Fruit fly (Drosophila melanogaster) S2 (cell line): ENCODE measurements around the gene robo2.

Experiments
- CG8478 ChIP-seq: fragments of >200 bp; optimal IDR thresholded peaks from 2 replicates; lab custom pipeline; 2018
- CTCF ChIP-seq, 2 experiments: fragments of >200 bp; optimal IDR thresholded peaks; 2 replicates each; lab custom pipeline; 2018

The robo2 gene

DNA sequence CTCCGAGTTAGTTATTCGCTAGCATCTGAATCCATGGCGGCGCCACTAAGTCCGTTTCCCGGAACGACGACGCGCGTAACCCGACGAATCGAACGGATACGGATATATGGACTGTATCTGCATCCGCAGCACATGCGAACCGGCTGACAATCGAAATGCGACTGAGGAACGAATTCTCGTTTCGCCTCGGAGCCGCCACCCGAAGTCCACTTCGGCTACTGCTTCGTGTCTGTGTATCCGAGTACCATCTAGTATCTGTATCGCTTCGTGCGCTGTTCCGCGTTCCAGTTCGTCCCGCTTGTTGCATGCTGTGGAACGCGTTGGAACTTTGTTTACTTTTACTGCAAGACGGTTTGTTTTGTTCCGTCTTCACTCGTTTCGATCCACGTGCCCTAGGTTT lies at the start of gene robo2:
robo2 (minus strand) TSS at position 167 of the 400 bp plus-strand sequence.
- TF ChIP-seq CTCF (optimal IDR thresholded peaks at IDR 0.05; lab: Kevin White, UChicago) (peak in 1 of 2 experiments; percentile 53), CG8478 (lab: Kevin White, UChicago) (no peak)

DNA sequence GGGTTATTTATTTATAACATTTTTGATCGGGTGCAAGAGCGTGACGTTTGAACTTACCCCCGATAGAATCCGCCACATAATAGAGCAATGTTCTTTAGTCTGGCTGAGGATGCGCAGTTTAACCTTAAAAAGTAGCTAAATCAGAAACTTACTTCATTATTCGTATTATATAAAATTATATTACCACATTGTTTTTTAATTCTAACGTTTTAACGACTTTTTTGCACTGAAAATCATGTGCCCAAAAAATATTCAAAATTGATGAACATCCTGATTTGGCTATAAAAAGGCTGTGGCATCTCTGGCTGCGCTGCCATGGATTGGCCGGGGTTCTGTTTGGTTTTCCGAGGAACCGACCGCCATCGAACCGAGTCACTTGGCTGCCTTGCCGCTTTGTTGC lies 49.8 kb upstream of the robo2 start:
- TF ChIP-seq CG8478 (lab: Kevin White, UChicago) (no peak), CTCF (optimal IDR thresholded peaks at IDR 0.05; lab: Kevin White, UChicago) (no peak)

DNA sequence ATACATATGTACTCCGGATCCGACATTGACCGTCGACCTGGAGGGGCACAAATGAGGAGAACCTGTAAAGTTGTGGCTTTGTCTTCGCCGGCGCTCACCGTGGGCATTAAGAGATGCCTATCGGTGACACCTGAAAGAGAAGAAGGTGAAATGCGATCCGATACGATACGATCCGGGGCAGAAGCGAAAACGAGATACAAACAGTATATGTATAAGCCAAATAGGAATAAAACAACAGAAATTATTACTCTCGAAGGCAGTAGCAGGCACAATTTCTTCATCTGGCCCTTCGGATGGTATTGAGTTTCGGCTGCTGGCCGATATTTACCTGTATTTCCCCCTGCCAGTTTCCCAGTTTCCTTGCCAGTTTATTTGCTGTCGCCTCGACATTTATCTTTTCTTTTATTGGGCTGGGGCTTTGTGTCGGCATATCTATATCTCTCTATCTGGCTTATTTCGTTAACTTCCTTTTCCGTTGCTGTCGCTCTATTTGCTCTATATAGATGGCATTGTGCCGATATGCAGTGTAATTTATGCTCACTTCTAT lies 43.2 kb upstream of the robo2 start:
- TF ChIP-seq CG8478 (lab: Kevin White, UChicago): no peak
- no peak for TF ChIP-seq CTCF (optimal IDR thresholded peaks at IDR 0.05; lab: Kevin White, UChicago)

DNA sequence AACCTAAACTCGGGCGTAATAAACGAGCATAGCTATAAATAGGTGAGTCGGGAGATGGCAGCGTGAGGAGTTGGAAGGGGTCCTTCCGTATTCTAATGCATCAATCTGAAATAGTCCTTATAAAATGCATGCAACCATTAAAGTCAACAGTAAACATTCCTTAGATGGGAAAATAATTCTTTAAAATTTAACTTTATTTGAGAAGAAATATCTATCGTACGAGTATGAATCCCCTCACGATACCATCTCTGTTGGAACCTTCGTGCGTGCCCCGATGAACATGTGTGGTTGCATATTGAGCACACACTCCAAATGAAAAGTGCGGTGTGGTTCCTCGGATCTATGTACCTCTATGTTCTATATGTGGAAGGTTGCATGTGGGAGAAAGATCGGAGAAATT lies 41.9 kb upstream of the robo2 start:
- no peak for TF ChIP-seq CG8478 (lab: Kevin White, UChicago)
- no peak for TF ChIP-seq CTCF (optimal IDR thresholded peaks at IDR 0.05; lab: Kevin White, UChicago)

DNA sequence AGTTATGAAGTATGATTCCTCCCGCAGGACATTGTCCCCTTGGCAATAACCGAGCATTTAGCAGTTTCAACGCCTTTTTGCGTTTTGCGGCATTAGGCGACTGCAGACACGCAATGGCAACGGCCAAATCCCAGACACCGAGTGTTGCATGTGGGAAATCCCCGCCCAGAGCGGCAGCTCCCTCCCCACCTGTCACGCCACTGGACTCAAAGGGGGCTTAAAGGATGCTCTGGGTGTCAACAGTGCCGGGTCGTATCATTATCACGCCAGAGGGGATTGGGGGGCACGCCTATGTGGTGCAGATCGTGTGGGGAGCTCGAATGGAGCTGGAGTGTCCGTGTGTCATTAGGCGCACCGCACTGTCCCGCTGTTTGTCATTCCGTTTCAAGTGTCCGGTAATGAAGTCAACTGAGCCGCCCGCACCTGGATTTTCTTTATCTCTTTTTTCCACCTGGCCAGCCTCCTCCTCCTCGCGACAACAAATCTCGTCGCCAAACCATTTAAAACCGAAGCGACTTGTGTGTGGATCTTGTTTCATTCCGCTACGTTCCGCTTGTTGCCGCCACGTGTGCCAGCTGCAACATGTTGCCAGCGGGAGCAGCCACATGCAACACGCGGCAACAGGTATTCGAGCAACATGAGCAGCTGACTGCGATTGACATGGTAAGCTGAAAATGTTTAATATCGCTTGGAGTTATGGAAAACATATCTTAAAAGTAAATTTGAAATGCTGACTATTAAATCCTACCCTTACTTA lies 40.4 kb upstream of the robo2 start:
- TF ChIP-seq CTCF (optimal IDR thresholded peaks at IDR 0.05; lab: Kevin White, UChicago) (no peak), CG8478 (lab: Kevin White, UChicago) (no peak)

DNA sequence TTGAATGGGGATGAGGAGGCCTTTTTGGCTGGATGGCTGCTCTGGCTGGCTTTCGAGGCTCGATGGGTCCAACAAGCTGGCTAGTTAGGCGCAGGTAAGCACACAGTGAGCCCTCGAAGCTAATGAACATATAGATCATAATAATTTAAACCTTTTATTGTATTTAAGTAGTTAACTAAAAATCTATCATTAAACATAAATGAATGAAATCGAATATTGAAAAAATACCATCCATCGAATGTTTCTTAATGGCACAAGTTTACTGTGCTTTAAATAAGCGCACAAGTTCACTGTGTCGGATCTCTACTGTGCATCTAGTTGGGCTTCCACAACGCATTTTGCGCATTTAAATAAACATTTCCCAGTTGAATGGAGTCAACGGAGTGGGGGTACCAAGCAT lies 39.1 kb upstream of the robo2 start:
- TF ChIP-seq CG8478 (lab: Kevin White, UChicago) (no peak), CTCF (optimal IDR thresholded peaks at IDR 0.05; lab: Kevin White, UChicago) (no peak)

DNA sequence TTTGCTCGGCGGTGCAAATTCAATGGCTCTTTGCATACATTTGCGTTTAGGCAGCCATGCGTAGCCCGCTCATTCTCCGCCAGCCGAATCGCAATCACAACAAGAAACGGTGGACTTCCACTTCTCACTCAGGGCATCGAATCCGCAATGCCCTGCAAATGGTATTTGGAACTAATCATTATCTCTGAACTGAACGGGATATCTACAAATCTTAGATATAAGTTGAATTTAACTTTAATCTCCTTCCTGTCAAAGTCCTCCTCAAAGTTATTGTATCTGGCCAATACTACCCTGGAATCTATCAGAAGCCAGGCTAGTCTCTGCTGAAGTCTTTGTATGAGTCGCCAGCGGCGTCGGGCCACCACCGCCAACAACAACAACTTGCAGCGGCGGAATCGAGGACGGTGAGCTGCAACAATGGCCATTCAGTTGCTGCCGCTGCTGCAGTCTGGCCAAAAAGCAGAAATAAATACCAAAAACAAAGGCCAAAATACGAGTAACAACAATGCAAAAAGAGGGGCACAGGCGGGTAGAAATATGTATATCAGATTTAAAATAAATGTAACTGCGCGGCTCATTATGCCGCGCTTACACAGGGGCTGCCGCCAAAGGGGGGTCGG lies 38.4 kb upstream of the robo2 start:
- TF ChIP-seq CTCF (optimal IDR thresholded peaks at IDR 0.05; lab: Kevin White, UChicago): no peak
- no peak for TF ChIP-seq CG8478 (lab: Kevin White, UChicago)

DNA sequence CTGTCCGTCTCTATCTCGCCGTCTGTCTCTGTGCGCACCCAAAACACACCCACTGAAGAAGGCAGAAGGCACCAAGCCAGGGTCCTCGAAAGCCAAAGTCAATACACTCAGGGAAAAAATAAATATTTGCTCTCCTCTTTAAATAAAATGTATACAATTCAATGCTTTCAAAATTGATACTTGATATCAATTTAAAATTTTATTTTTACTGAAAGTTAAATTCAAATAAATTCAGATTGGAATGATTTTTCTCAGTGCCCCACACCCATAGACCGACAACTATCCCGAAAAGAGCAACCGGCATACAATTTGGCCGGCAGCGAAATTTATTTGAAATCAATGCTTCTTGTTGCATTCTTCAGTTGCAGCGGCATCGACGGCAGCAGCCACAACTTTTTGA lies 36.6 kb upstream of the robo2 start:
- no peak for TF ChIP-seq CG8478 (lab: Kevin White, UChicago)
- TF ChIP-seq CTCF (optimal IDR thresholded peaks at IDR 0.05; lab: Kevin White, UChicago): no peak

DNA sequence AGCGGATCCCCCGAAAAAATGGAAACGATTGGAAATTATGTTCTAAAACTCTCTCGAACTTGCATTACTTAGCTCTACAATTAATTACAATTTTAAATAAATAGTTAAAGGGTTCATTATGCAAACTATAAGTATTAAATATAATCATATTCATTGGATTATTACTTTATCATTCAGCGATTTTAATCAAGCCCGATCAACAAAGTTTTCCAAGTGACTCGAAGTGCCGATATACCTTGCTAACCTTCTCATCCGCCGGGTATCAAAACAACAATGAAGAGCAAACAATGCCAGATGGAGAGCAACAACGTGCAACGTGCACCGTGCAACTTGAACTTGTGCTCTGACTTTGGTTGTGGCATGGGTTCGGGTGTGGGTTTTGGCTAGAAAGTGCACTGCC lies 36.1 kb upstream of the robo2 start:
- TF ChIP-seq CTCF (optimal IDR thresholded peaks at IDR 0.05; lab: Kevin White, UChicago): no peak
- TF ChIP-seq CG8478 (lab: Kevin White, UChicago): no peak

DNA sequence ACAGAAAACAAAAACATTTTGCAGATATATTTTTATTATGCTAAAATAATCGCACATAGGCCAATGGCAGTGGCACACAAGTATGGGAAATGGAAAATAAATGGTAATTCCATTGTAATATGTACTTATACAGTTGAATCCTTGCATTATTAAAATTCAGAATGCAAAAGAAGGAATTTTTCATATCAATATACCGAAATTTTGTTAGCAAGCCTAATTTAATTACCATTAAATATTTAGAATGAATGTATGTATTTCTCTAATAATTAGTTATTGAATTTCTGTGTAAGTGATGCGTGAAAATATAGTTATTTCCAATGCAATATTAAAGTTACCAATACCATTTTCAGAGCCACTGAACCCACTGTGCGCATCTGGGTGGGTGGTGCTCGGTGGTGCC lies 35.2 kb upstream of the robo2 start:
- TF ChIP-seq CG8478 (lab: Kevin White, UChicago) (no peak), CTCF (optimal IDR thresholded peaks at IDR 0.05; lab: Kevin White, UChicago) (no peak)

DNA sequence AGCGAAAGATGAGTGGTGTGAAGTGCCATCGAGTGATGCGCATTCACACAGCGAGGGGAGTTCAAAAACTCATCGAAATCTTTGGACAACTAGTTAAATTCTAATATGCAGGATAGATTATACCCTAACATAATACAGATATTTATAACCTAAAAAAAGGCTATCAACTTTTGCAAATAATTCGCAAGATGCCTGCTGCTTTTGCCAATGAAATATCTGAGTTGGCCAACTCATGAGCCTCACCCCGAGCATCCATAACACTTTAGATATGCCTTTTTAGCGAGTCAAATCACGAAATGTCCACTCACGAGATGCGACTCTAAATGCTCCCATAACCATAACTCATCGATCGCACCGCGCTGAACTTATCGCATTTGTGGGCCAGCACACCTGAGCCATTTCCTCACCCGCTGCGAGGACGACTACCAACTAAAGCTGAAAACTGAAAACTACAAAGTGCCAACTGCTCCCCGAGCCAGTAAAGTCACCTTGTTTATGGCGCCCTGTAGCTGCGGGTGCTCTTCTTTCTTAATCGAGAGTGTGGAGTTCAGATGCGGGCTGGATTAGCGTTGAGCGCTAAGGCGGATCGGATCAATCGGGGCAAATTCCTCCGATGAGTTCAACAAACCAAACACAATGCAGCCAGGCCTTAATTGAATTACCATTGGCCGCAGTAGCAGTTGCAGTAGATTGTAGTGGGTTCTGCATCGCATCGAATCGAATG lies 29.6 kb upstream of the robo2 start:
- TF ChIP-seq CG8478 (lab: Kevin White, UChicago) (no peak), CTCF (optimal IDR thresholded peaks at IDR 0.05; lab: Kevin White, UChicago) (no peak)

DNA sequence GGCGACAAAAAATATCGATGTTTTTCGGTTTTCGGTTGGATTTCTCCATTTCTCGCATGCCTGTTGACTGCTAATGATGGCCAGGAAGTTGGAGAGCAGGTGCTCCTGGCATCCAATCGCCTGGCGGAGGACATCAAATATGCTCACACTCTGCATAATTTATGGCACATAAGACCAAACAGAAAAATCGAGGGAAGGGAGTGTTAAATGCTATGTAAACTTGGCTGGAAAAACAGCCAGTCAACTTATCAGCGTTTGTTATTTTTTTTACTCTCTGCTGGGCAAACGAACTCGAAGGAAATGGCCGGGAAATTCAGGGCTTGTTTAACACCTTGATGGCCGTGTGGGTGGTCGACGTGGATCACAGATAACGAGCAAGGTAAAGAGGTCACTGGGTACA lies 27.9 kb upstream of the robo2 start:
- TF ChIP-seq CG8478 (lab: Kevin White, UChicago): no peak
- TF ChIP-seq CTCF (optimal IDR thresholded peaks at IDR 0.05; lab: Kevin White, UChicago): no peak

DNA sequence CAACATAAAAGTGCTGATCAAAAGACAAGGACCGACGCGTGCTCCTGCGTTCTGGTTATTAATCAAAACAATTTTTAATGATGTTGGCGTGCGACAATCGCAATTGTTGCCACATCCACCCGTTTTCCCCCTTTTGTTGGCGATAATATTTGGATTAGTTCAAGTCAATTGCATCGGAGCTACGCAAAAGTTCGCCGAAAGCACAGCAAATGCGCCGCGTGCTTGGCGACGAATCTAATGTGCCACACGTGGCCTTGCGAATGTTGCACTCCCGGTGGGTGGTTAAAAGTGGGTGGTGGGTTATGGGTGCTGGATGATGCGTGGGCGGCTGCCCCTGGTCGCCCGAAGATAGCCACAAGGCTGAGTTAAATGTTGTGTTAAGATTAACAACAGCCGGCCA lies 27.4 kb upstream of the robo2 start:
- TF ChIP-seq CTCF (optimal IDR thresholded peaks at IDR 0.05; lab: Kevin White, UChicago) (no peak), CG8478 (lab: Kevin White, UChicago) (no peak)

DNA sequence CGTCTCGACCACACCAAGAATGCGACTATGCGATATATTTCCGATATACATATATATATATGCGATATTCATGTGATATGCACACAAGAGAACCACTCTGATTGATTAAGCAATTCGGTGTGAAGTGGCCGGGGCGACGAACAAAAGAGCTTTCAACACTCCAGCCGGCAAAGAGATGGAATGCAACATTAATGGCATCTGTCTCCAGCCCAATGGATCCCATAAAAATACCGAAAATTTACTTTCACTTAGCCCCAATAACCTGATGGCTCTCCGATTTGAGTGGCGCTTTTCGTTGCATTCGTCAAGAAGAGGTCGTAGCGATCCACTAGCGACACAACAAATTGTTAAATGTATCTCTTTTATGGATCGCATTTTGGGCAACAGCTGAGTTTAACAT lies 26.5 kb upstream of the robo2 start:
- TF ChIP-seq CTCF (optimal IDR thresholded peaks at IDR 0.05; lab: Kevin White, UChicago): no peak
- TF ChIP-seq CG8478 (lab: Kevin White, UChicago): no peak

DNA sequence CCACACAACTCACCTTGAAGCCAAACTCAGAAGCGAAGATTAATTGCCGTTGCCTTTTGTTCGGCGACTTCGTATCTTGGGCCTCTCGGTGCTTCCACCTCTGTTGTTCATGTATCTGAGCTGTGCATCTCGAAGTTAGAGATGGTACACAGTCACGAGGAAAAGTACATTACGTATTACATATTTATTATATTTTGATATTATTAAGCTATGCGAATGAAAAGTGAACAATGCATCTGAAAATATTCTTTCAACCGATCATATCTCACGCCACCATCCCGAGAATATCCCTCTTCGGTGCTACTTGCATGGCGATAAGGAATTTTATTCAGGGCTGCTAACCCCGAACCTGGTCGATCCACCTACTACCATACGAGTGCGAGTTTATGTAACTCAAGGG lies 24.8 kb upstream of the robo2 start:
- TF ChIP-seq CG8478 (lab: Kevin White, UChicago) (no peak), CTCF (optimal IDR thresholded peaks at IDR 0.05; lab: Kevin White, UChicago) (no peak)
